Worm (Caenorhabditis elegans): Measurements from ENCODE around the gene emg-1.

The emg-1 gene

ce11 chrIII:10658394-10658793, 9.1 kb downstream of the emg-1 start (continued):
- TF ChIP-seq egrh-3 (GFP tag; IDR thresholded peaks at IDR 0.05) = no peak

DNA sequence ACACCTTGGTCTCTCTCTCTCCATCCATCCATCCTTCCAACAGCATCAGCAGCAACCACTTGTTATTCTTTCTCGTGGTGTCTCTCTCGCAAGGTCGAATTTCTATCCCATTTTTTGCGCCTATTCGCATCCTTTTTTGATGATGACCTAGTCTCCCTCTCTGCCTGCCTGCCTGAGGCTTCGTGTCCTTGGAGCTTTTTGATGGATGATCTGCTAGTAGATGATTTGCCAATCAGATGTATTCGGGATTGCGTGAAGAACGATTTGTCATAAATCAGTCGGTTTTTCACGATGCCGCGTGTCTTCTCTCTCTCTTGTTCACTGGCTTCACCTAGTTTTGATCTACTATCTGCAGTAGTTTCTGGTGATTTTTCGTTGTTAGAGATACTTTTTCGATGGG, 12.0 kb downstream of the emg-1 start:
- TF ChIP-seq sea-2 (GFP tag; IDR thresholded peaks at IDR 0.05) = no peak

ce11 chrIII:10666640-10667039, 17.3 kb downstream of the emg-1 start:
- TF ChIP-seq Y95B8A.8 (GFP tag; IDR thresholded peaks at IDR 0.05) (no peak), ama-1 (optimal IDR thresholded peaks at IDR 0.05) (no peak), ama-1 (GFP tag; optimal IDR thresholded peaks at IDR 0.05) (no peak), F10E7.11 (tag; optimal IDR thresholded peaks at IDR 0.05) (no peak), pha-4 (tag; optimal IDR thresholded peaks at IDR 0.05) (no peak), nhr-27 (tag; optimal IDR thresholded peaks at IDR 0.05) (no peak), tbp1 (GFP tag; optimal IDR thresholded peaks at IDR 0.05) (no peak), somi-1 (GFP tag; optimal IDR thresholded peaks at IDR 0.05) (no peak), nhr-80 (tag; optimal IDR thresholded peaks at IDR 0.05) (no peak), hmg-20 (GFP tag; IDR thresholded peaks at IDR 0.05) (no peak), ztf-28 (GFP tag; IDR thresholded peaks at IDR 0.05) (no peak), F39B2.1 (GFP tag; IDR thresholded peaks at IDR 0.05) (no peak), rpc-1 (optimal IDR thresholded peaks at IDR 0.05) (no peak), rpc-1 (tag; optimal IDR thresholded peaks at IDR 0.05) (no peak), nhr-120 (GFP tag; IDR thresholded peaks at IDR 0.05) (no peak), D2030.7 (GFP tag; IDR thresholded peaks at IDR 0.05) (no peak), repo-1 (tag; optimal IDR thresholded peaks at IDR 0.05) (no peak), nhr-179 (tag; optimal IDR thresholded peaks at IDR 0.05) (no peak), rcor-1 (GFP tag; IDR thresholded peaks at IDR 0.05) (no peak), let-526 (GFP tag; IDR thresholded peaks at IDR 0.05) (no peak), ztf-3 (GFP tag; optimal IDR thresholded peaks at IDR 0.05) (no peak), lin-54 (GFP tag; optimal IDR thresholded peaks at IDR 0.05) (no peak)

DNA sequence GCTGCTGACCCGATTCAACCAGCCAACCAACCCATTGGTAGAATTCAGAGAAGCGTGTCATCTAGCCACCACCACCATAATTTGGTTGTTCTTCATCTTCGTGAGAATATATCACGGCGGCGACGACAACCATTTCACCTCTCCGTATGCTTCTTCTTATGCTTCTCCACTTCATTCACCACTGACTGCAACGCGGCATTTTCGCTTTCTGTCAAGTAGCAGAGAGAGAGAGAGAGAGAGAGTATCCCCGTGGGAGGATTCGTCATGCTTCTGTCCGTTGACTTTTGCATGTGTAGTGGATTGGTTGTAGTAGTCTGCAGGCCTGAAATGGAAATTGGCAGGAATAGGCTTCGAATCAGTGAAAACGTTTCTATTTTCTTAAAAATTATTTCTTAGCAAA, 22.6 kb downstream of the emg-1 start:
- no peak for TF ChIP-seq akir-1 (GFP tag; optimal IDR thresholded peaks at IDR 0.05)
- TF ChIP-seq snpc-1.1 (tag; optimal IDR thresholded peaks at IDR 0.05; ENCODE audit: insufficient read depth) = no peak
- TF ChIP-seq attf-6 (GFP tag; IDR thresholded peaks at IDR 0.05) = no peak
- TF ChIP-seq lin-26 (GFP tag; IDR thresholded peaks at IDR 0.05) = no peak
- no peak for TF ChIP-seq aptf-3 (GFP tag; IDR thresholded peaks at IDR 0.05)
- no peak for TF ChIP-seq sptf-2 (GFP tag; optimal IDR thresholded peaks at IDR 0.05)
- TF ChIP-seq pha-4 (tag; optimal IDR thresholded peaks at IDR 0.05) = no peak
- TF ChIP-seq K11D2.4 (GFP tag; IDR thresholded peaks at IDR 0.05) = no peak
- no peak for TF ChIP-seq rcor-1 (GFP tag; IDR thresholded peaks at IDR 0.05)

DNA sequence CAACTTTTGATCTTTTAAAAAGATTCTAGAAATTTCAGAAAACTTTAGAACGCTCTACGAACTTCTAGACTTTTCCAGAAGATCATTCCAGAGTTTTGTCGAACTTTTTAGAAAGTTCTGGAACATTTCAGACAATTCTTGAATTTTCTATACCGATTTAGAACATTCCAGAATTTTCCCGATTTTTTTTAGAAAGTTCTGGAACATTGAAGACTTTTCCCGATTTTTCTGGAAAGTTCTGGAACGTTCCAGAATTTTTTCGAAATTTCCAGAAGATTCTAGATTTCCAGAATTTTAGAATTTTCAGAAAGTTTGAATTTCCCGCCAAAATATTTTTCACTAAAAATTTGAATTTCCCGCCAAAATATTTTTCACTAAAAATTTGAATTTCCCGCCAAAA, 28.8 kb downstream of the emg-1 start:
- peak; percentile 94 for TF ChIP-seq hsf-1 (GFP tag; IDR thresholded peaks at IDR 0.05)

- no peak for TF ChIP-seq ekl-4 (GFP tag; IDR thresholded peaks at IDR 0.05)
- TF ChIP-seq F39B2.1 (GFP tag; IDR thresholded peaks at IDR 0.05) = no peak
- TF ChIP-seq lin-40 (tag; optimal IDR thresholded peaks at IDR 0.05) = no peak
- no peak for TF ChIP-seq let-526 (GFP tag; IDR thresholded peaks at IDR 0.05)
- TF ChIP-seq somi-1 (GFP tag; optimal IDR thresholded peaks at IDR 0.05) = no peak
- TF ChIP-seq snpc-4 (GFP tag; optimal IDR thresholded peaks at IDR 0.05) = no peak
- no peak for TF ChIP-seq snpc-4 (tag; optimal IDR thresholded peaks at IDR 0.05)
- no peak for TF ChIP-seq K11D2.4 (GFP tag; IDR thresholded peaks at IDR 0.05)
- TF ChIP-seq unc-62 (GFP tag; optimal IDR thresholded peaks at IDR 0.05) = no peak
- no peak for TF ChIP-seq mel-28 (tag; optimal IDR thresholded peaks at IDR 0.05; ENCODE audit: borderline replicate concordance)
- TF ChIP-seq ama-1 (optimal IDR thresholded peaks at IDR 0.05) = no peak
- TF ChIP-seq ama-1 (GFP tag; optimal IDR thresholded peaks at IDR 0.05) = no peak
- no peak for TF ChIP-seq ztf-22 (GFP tag; optimal IDR thresholded peaks at IDR 0.05)
- no peak for TF ChIP-seq attf-5 (GFP tag; optimal IDR thresholded peaks at IDR 0.05)
- no peak for TF ChIP-seq efl-1 (GFP tag; optimal IDR thresholded peaks at IDR 0.05)
- TF ChIP-seq K12H6.12 (tag; optimal IDR thresholded peaks at IDR 0.05) = no peak
- TF ChIP-seq attf-3 (GFP tag; conservative IDR thresholded peaks at IDR 0.05) = no peak
- TF ChIP-seq T26A5.8 (tag; optimal IDR thresholded peaks at IDR 0.05) = no peak
Measured at ce11 chrIII:10678971-10679370, 29.7 kb downstream of the emg-1 start, which contains the start of gene Y39A1A.16. Y39A1A.16 (plus strand) TSS chrIII:10679271.

All from whole organism, young adult.